Fruit fly (Drosophila melanogaster): ENCODE data around the gene RpS13.

Gene RpS13

DNA sequence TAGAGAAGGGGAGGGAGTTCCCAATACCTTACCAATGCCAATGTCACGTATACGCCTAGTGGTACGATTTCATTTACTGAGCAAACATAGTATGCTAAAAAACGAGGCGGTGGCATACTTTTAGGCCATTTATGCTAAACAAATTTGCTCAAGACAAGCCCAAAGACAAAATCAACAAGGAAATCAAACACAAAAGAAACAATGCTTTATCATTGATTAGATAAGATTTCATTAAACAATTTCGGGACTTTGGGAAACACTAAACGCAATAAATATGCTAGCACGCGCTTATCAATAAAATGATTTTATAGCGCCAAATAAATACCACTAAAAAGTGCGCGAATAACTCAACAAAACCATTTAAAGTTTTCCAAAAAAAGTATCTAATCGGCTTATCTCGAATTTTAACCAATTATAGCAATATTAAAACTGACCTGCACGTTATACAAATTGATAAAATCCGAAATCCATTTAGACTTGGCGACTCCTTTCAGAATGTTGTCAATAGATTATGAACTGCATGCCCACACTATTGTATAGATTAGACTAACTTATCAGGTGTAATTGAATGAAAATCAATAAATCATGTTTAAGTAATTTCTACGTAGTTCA is 13.8 kb downstream of the RpS13 start (continued):
- no peak for TF ChIP-seq CG14667 (GFP tag; IDR thresholded peaks at IDR 0.05)
- TF ChIP-seq chif (GFP tag; optimal IDR thresholded peaks at IDR 0.05), result peak in 1 of 2 experiments; percentile 11
- TF ChIP-seq gem (tag; optimal IDR thresholded peaks at IDR 0.05), result peak; percentile 50
- no peak for TF ChIP-seq CG42726 (GFP tag; IDR thresholded peaks at IDR 0.05; ENCODE audit: partially characterized antibody)
- TF ChIP-seq CG12236 (GFP tag; optimal IDR thresholded peaks at IDR 0.05), result no peak
- TF ChIP-seq Ada2b (GFP tag; IDR thresholded peaks at IDR 0.05), result peak; percentile 12; the same call in 1 of the 2 replicates
- TF ChIP-seq bowl (GFP tag; IDR thresholded peaks at IDR 0.05), result no peak

DNA sequence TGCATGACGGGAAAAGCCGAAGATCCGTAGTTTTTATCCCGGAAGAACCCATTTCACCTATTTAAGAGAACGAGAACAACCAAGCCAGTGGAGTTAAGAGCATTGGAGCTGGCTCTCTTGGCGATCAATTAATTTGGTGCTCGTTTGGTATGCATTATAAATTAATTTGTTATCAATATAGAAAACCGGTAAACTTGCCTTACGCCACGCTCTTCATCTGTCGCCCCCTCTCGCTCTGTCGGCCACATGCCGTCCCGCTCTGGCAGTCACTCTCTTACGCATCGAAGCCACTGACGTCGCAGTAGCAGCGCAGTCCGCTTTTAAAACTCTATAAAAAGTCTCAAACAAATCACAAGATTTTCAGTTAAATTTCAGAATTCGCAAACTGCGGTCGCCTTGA is 18.2 kb downstream of the RpS13 start, which contains the start of gene CG7778:
CG7778 (plus strand) TSS at position 361 of the 400 bp plus-strand sequence.
- no peak for TF ChIP-seq jumu (GFP tag; optimal IDR thresholded peaks at IDR 0.05)
- no peak for TF ChIP-seq Aef1 (GFP tag; IDR thresholded peaks at IDR 0.05)
- no peak for TF ChIP-seq Stat92E (GFP tag; optimal IDR thresholded peaks at IDR 0.05)
- TF ChIP-seq slbo (GFP tag; IDR thresholded peaks at IDR 0.05), result no peak
- TF ChIP-seq usp (GFP tag; optimal IDR thresholded peaks at IDR 0.05), result no peak
- TF ChIP-seq Sin3A (optimal IDR thresholded peaks at IDR 0.05), result no peak
- no peak for TF ChIP-seq CG14667 (GFP tag; IDR thresholded peaks at IDR 0.05)
- TF ChIP-seq Xbp1 (GFP tag; optimal IDR thresholded peaks at IDR 0.05), result no peak
- no peak for TF ChIP-seq da (GFP tag; optimal IDR thresholded peaks at IDR 0.05)
- TF ChIP-seq vfl (GFP tag; optimal IDR thresholded peaks at IDR 0.05), result no peak
- TF ChIP-seq exex (tag; optimal IDR thresholded peaks at IDR 0.05), result peak; percentile 48
- TF ChIP-seq sd (tag; optimal IDR thresholded peaks at IDR 0.05), result peak; percentile 20
- no peak for TF ChIP-seq crol (GFP tag; IDR thresholded peaks at IDR 0.05)
- no peak for TF ChIP-seq nerfin-2 (GFP tag; IDR thresholded peaks at IDR 0.05; ENCODE audit: partially characterized antibody)
- peak; percentile 46; the same call in 1 of the 2 replicates for TF ChIP-seq CG10321 (GFP tag; IDR thresholded peaks at IDR 0.05)
- TF ChIP-seq CG16815 (GFP tag; optimal IDR thresholded peaks at IDR 0.05), result no peak
- TF ChIP-seq CG1832 (GFP tag; optimal IDR thresholded peaks at IDR 0.05), result peak; percentile 65
- TF ChIP-seq Hr39 (optimal IDR thresholded peaks at IDR 0.05), result no peak
- TF ChIP-seq CG33557 (GFP tag; optimal IDR thresholded peaks at IDR 0.05), result no peak
- no peak for TF ChIP-seq zfh1 (GFP tag; IDR thresholded peaks at IDR 0.05)
- TF ChIP-seq chinmo (GFP tag; IDR thresholded peaks at IDR 0.05; ENCODE audit: partially characterized antibody), result no peak; the same call in 3 of the 4 replicates
- no peak for TF ChIP-seq nerfin-1 (tag; optimal IDR thresholded peaks at IDR 0.05)
- peak; percentile 60 to 65 for TF ChIP-seq Trl (optimal IDR thresholded peaks at IDR 0.05)
- no peak for TF ChIP-seq Trl (GFP tag; optimal IDR thresholded peaks at IDR 0.05)
- no peak for TF ChIP-seq CG12391 (tag; optimal IDR thresholded peaks at IDR 0.05)
- peak; percentile 30; the same call in 1 of the 2 replicates for TF ChIP-seq stc (GFP tag; IDR thresholded peaks at IDR 0.05)
- TF ChIP-seq CG13775 (GFP tag; optimal IDR thresholded peaks at IDR 0.05), result no peak
- TF ChIP-seq CG7745 (tag; optimal IDR thresholded peaks at IDR 0.05), result peak; percentile 44
- TF ChIP-seq vvl (GFP tag; IDR thresholded peaks at IDR 0.05), result 0 out of 2 replicates have a peak, but pooled peaks have one; percentile 26
- peak; percentile 82 for TF ChIP-seq Adf1 (GFP tag; IDR thresholded peaks at IDR 0.05)
- no peak for TF ChIP-seq ttk (GFP tag; IDR thresholded peaks at IDR 0.05)
- TF ChIP-seq CG3163 (GFP tag; optimal IDR thresholded peaks at IDR 0.05), result peak; percentile 94
- TF ChIP-seq Med (GFP tag), result peak; percentile 58
- TF ChIP-seq CG14860 (GFP tag; IDR thresholded peaks at IDR 0.05; ENCODE audit: partially characterized antibody), result no peak
- TF ChIP-seq CG7987 (GFP tag; optimal IDR thresholded peaks at IDR 0.05), result no peak
- no peak for TF ChIP-seq pum (GFP tag; optimal IDR thresholded peaks at IDR 0.05)

Data from whole organism, embryonic.